Worm (Caenorhabditis elegans): Measurements from ENCODE around the gene der-2.

DNA sequence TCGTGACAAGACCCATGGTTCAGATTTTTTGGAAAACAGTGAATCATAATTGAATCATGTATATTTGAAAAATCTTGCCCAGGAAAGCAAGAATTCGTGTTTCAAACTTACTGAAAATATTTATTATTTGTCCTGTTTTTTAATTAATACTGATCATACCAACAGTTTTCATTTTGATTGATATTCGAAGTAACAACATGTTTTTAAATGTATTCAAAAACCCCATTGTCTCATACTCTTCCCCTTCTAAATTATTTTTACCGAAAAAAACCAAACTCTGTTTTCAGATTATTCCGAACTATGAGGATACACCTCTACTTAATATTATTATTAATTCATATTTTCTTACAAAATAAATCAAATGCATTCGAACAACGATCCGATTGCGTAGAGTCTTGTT, 6.7 kb downstream of the der-2 start, which contains the start of gene R151.1:
- no peak for TF ChIP-seq ztf-11 (tag; optimal IDR thresholded peaks at IDR 0.05)
- no peak for TF ChIP-seq snpc-4 (tag; optimal IDR thresholded peaks at IDR 0.05)
- TF ChIP-seq pha-4 (tag; optimal IDR thresholded peaks at IDR 0.05): no peak
- no peak for TF ChIP-seq unc-62 (GFP tag; optimal IDR thresholded peaks at IDR 0.05)
